Worm (Caenorhabditis elegans): ENCODE results near the gene bgnt-1.1.

The bgnt-1.1 gene

ce11 chrIV:10457137-10457536, 15.4 kb upstream of the bgnt-1.1 start, which contains the start of gene srb-17:
TSS of gene srb-17 (minus strand) at chrIV:10457237.
- TF ChIP-seq mdl-1 (tag; optimal IDR thresholded peaks at IDR 0.05) (no peak), nfya-1 (tag; optimal IDR thresholded peaks at IDR 0.05; ENCODE audit: insufficient read depth) (no peak), nhr-11 (tag; optimal IDR thresholded peaks at IDR 0.05) (no peak), ceh-16 (tag; optimal IDR thresholded peaks at IDR 0.05) (no peak), nhr-76 (tag; optimal IDR thresholded peaks at IDR 0.05) (no peak), skn-1 (tag; optimal IDR thresholded peaks at IDR 0.05) (no peak), unc-62 (GFP tag; optimal IDR thresholded peaks at IDR 0.05) (no peak), lsy-12 (tag; optimal IDR thresholded peaks at IDR 0.05) (no peak), nhr-23 (tag; optimal IDR thresholded peaks at IDR 0.05) (no peak), daf-12 (tag; optimal IDR thresholded peaks at IDR 0.05) (no peak), fkh-10 (GFP tag; optimal IDR thresholded peaks at IDR 0.05) (no peak)

ce11 chrIV:10461767-10462166, 10.8 kb upstream of the bgnt-1.1 start, which contains the start of gene mec-3:
TSS of gene mec-3 (minus strand) at chrIV:10461867.
- TF ChIP-seq nfya-1 (tag; optimal IDR thresholded peaks at IDR 0.05; ENCODE audit: insufficient read depth) (peak; percentile 10), nhr-76 (tag; optimal IDR thresholded peaks at IDR 0.05) (no peak)

- no peak for TF ChIP-seq snpc-4 (tag; optimal IDR thresholded peaks at IDR 0.05)
- no peak for TF ChIP-seq ceh-16 (tag; optimal IDR thresholded peaks at IDR 0.05)
- no peak for TF ChIP-seq ama-1 (optimal IDR thresholded peaks at IDR 0.05)
- TF ChIP-seq nhr-25 (tag; optimal IDR thresholded peaks at IDR 0.05), result no peak
- TF ChIP-seq ceh-9 (tag; optimal IDR thresholded peaks at IDR 0.05), result no peak
- no peak for TF ChIP-seq egl-5 (tag; optimal IDR thresholded peaks at IDR 0.05)
- no peak for TF ChIP-seq mml-1 (tag; optimal IDR thresholded peaks at IDR 0.05)
- TF ChIP-seq fos-1 (tag; optimal IDR thresholded peaks at IDR 0.05), result no peak
- no peak for TF ChIP-seq daf-12 (tag; optimal IDR thresholded peaks at IDR 0.05)
- no peak for TF ChIP-seq eor-1 (tag; optimal IDR thresholded peaks at IDR 0.05)
- no peak for TF ChIP-seq jun-1 (tag; optimal IDR thresholded peaks at IDR 0.05)
- no peak for TF ChIP-seq fkh-10 (GFP tag; optimal IDR thresholded peaks at IDR 0.05)
- TF ChIP-seq nhr-11 (tag; optimal IDR thresholded peaks at IDR 0.05), result no peak
- TF ChIP-seq skn-1 (tag; optimal IDR thresholded peaks at IDR 0.05), result no peak
- no peak for TF ChIP-seq nhr-237 (tag; optimal IDR thresholded peaks at IDR 0.05)
- TF ChIP-seq lsy-12 (tag; optimal IDR thresholded peaks at IDR 0.05), result no peak
- TF ChIP-seq egl-27 (tag; optimal IDR thresholded peaks at IDR 0.05), result no peak
- TF ChIP-seq elt-2 (tag; optimal IDR thresholded peaks at IDR 0.05), result no peak
- no peak for TF ChIP-seq unc-39 (tag; optimal IDR thresholded peaks at IDR 0.05)
- no peak for TF ChIP-seq nfya-1 (tag; optimal IDR thresholded peaks at IDR 0.05; ENCODE audit: insufficient read depth)
Observed at ce11 chrIV:10462608-10463007, 10.0 kb upstream of the bgnt-1.1 start.

- TF ChIP-seq skn-1 (tag; optimal IDR thresholded peaks at IDR 0.05) (peak; percentile 78), lin-39 (tag; optimal IDR thresholded peaks at IDR 0.05) (no peak), pqm-1 (tag; optimal IDR thresholded peaks at IDR 0.05) (peak; percentile 97), jun-1 (tag; optimal IDR thresholded peaks at IDR 0.05) (peak; percentile 51), elt-2 (tag; optimal IDR thresholded peaks at IDR 0.05) (peak; percentile 95), hmg-11 (tag; optimal IDR thresholded peaks at IDR 0.05) (no peak), fos-1 (tag; optimal IDR thresholded peaks at IDR 0.05) (peak; percentile 30), eor-1 (tag; optimal IDR thresholded peaks at IDR 0.05) (no peak), zag-1 (tag; optimal IDR thresholded peaks at IDR 0.05) (no peak), ztf-4 (tag; optimal IDR thresholded peaks at IDR 0.05) (no peak), egl-5 (tag; optimal IDR thresholded peaks at IDR 0.05) (no peak)
Observed at ce11 chrIV:10463127-10463526, 9.5 kb upstream of the bgnt-1.1 start.

- no peak for TF ChIP-seq zag-1 (tag; optimal IDR thresholded peaks at IDR 0.05)
- TF ChIP-seq fkh-10 (GFP tag; optimal IDR thresholded peaks at IDR 0.05), result no peak
- TF ChIP-seq elt-3 (tag; optimal IDR thresholded peaks at IDR 0.05), result no peak
- peak; percentile 3 for TF ChIP-seq pha-4 (tag; optimal IDR thresholded peaks at IDR 0.05)
- TF ChIP-seq ceh-9 (tag; optimal IDR thresholded peaks at IDR 0.05), result no peak
- TF ChIP-seq elt-2 (tag; optimal IDR thresholded peaks at IDR 0.05), result peak; percentile 71
- no peak for TF ChIP-seq nhr-25 (tag; optimal IDR thresholded peaks at IDR 0.05)
- TF ChIP-seq unc-39 (tag; optimal IDR thresholded peaks at IDR 0.05), result no peak
- TF ChIP-seq nhr-23 (tag; optimal IDR thresholded peaks at IDR 0.05), result no peak
Observed at ce11 chrIV:10463987-10464638, 8.5 kb upstream of the bgnt-1.1 start, which contains the start of gene ugt-43. TSS of gene ugt-43 (plus strand) at chrIV:10464588.
